Fruit fly (Drosophila melanogaster) whole organism, embryonic: Measurements from ENCODE around the gene CG32647.

Source experiments
- ATbp ChIP-seq: fragments of 200-800 bp; sonication (Bioruptor generic); optimal IDR thresholded peaks from 2 replicates; lab custom pipeline; 2017; ENCODE audit warnings: missing biosample characterization, mild to moderate bottlenecking, missing genetic modification characterization, missing genetic modification reagents
- CG10147 ChIP-seq: fragments of 200-800 bp; sonication (Bioruptor generic); optimal IDR thresholded peaks from 2 replicates; lab custom pipeline; 2019; ENCODE audit warnings: missing biosample characterization, mild to moderate bottlenecking, missing genetic modification characterization, moderate library complexity
- CG10431 ChIP-seq: fragments of 200-800 bp; sonication (Bioruptor generic); optimal IDR thresholded peaks from 3 replicates; lab custom pipeline; 2018; ENCODE audit warnings: missing biosample characterization, mild to moderate bottlenecking, missing genetic modification characterization
- CG11723 ChIP-seq: fragments of 200-800 bp; sonication (Bioruptor generic); optimal IDR thresholded peaks from 2 replicates; lab custom pipeline; 2017; ENCODE audit warnings: missing biosample characterization, mild to moderate bottlenecking, missing genetic modification characterization
- CG1233 ChIP-seq: fragments of 200-800 bp; sonication (Bioruptor generic); optimal IDR thresholded peaks from 4 replicates; lab custom pipeline; 2018; ENCODE audit warnings: missing biosample characterization, mild to moderate bottlenecking, missing genetic modification characterization
- CG12942 ChIP-seq: fragments of 200-800 bp; sonication (Bioruptor generic); optimal IDR thresholded peaks from 3 replicates; lab custom pipeline; 2016; ENCODE audit warnings: missing biosample characterization, missing genetic modification characterization
- CG16815 ChIP-seq: fragments of 200-800 bp; sonication (Bioruptor generic); optimal IDR thresholded peaks from 3 replicates; lab custom pipeline; 2017; ENCODE audit warnings: missing biosample characterization, mild to moderate bottlenecking, missing genetic modification characterization
- CG17186 ChIP-seq: fragments of 200-800 bp; sonication (Bioruptor generic); optimal IDR thresholded peaks from 3 replicates; lab custom pipeline; 2017; ENCODE audit warnings: missing biosample characterization, missing genetic modification reagents, missing genetic modification characterization
- CG30020 ChIP-seq: fragments of 200-800 bp; optimal IDR thresholded peaks from 2 replicates; lab custom pipeline; 2019; ENCODE audit warnings: missing biosample characterization, mild to moderate bottlenecking, missing genetic modification characterization, moderate library complexity
- CG30403 ChIP-seq: fragments of 200-800 bp; sonication (Bioruptor generic); optimal IDR thresholded peaks from 3 replicates; lab custom pipeline; 2016; ENCODE audit warnings: missing biosample characterization, missing genetic modification characterization
- CG3407 ChIP-seq: fragments of 200-800 bp; sonication (Bioruptor generic); optimal IDR thresholded peaks from 2 replicates; lab custom pipeline; 2018; ENCODE audit warnings: missing biosample characterization, mild to moderate bottlenecking, missing genetic modification characterization
- CG42726 ChIP-seq: fragments of 200-800 bp; sonication (Bioruptor generic); IDR thresholded peaks from 2 replicates; pipeline ENCODE4 v1.3.6; 2022; ENCODE audit warnings: missing biosample characterization, missing genetic modification characterization; ENCODE audit not compliant: partially characterized antibody
- CG5953 ChIP-seq: fragments of 200-800 bp; sonication (Bioruptor generic); IDR thresholded peaks from 2 replicates; pipeline ENCODE4 v1.3.6; 2022; ENCODE audit warnings: missing biosample characterization, missing genetic modification characterization
- CG6854 ChIP-seq: fragments of 200-800 bp; sonication (Bioruptor generic); optimal IDR thresholded peaks from 3 replicates; lab custom pipeline; 2017; ENCODE audit warnings: missing biosample characterization, mild to moderate bottlenecking, missing genetic modification characterization
- Camta ChIP-seq: fragments of 200-800 bp; sonication (Bioruptor generic); optimal IDR thresholded peaks from 2 replicates; lab custom pipeline; 2016; ENCODE audit warnings: missing biosample characterization, missing genetic modification characterization
- D ChIP-seq, 2 experiments: fragments of 200-800 bp in 1 of 2; fragments of >200 bp in 1 of 2; sonication (Bioruptor generic) in 1 of 2; optimal IDR thresholded peaks; 2 replicates in 1 of 2; 3 replicates in 1 of 2; lab custom pipeline; 2017; ENCODE audit warnings: mild to moderate bottlenecking in 1 of 2, missing biosample characterization in 1 of 2, missing genetic modification characterization in 1 of 2, missing genetic modification reagents in 1 of 2
- Dek ChIP-seq: fragments of 200-800 bp; sonication (Bioruptor generic); optimal IDR thresholded peaks from 3 replicates; lab custom pipeline; 2019; ENCODE audit warnings: missing biosample characterization, mild to moderate bottlenecking, missing genetic modification characterization, moderate library complexity
- Dfd ChIP-seq, 2 experiments: fragments of >200 bp; optimal IDR thresholded peaks; 2 replicates each; lab custom pipeline; 2017; ENCODE audit warnings: missing biosample characterization in 2 of 2, missing genetic modification characterization in 2 of 2
- Dp ChIP-seq: fragments of 200-800 bp; sonication (Bioruptor generic); optimal IDR thresholded peaks from 2 replicates; lab custom pipeline; 2018; ENCODE audit warnings: missing biosample characterization, mild to moderate bottlenecking, missing genetic modification characterization, moderate library complexity
- Hmx ChIP-seq: fragments of 200-800 bp; sonication (Bioruptor generic); optimal IDR thresholded peaks from 2 replicates; lab custom pipeline; 2016; ENCODE audit warnings: missing biosample characterization, missing genetic modification characterization
- Hr39 ChIP-seq: fragments of >200 bp; optimal IDR thresholded peaks from 2 replicates; lab custom pipeline; 2017
- Hsf ChIP-seq: fragments of 200-800 bp; sonication (Bioruptor generic); optimal IDR thresholded peaks from 3 replicates; lab custom pipeline; 2016; ENCODE audit warnings: missing biosample characterization, missing genetic modification characterization
- MBD-R2 ChIP-seq: fragments of 200-800 bp; sonication (Bioruptor generic); IDR thresholded peaks from 2 replicates; pipeline ENCODE4 v1.3.6; 2022; ENCODE audit warnings: missing biosample characterization, missing genetic modification characterization
- MESR4 ChIP-seq: fragments of 200-800 bp; sonication (Bioruptor generic); optimal IDR thresholded peaks from 2 replicates; lab custom pipeline; 2018; ENCODE audit warnings: missing biosample characterization, mild to moderate bottlenecking, missing genetic modification characterization, moderate library complexity
- MTF-1 ChIP-seq: fragments of 200-800 bp; sonication (Bioruptor generic); optimal IDR thresholded peaks from 2 replicates; lab custom pipeline; 2018; ENCODE audit warnings: missing biosample characterization, mild to moderate bottlenecking, missing genetic modification characterization, borderline replicate concordance
- Mes4 ChIP-seq: fragments of 200-800 bp; sonication (Bioruptor generic); optimal IDR thresholded peaks from 2 replicates; lab custom pipeline; 2016; ENCODE audit warnings: missing biosample characterization, missing genetic modification characterization
- PHDP ChIP-seq: fragments of 200-800 bp; sonication (Bioruptor generic); optimal IDR thresholded peaks from 3 replicates; lab custom pipeline; 2018; ENCODE audit warnings: missing biosample characterization, mild to moderate bottlenecking, missing genetic modification characterization, moderate library complexity
- Pdp1 ChIP-seq, 2 experiments: fragments of 200-800 bp; sonication (Bioruptor generic); optimal IDR thresholded peaks; 3 replicates each; lab custom pipeline; 2016; ENCODE audit warnings: missing biosample characterization in 2 of 2, missing genetic modification characterization in 2 of 2, mild to moderate bottlenecking in 1 of 2, moderate library complexity in 1 of 2
- TFAM ChIP-seq: fragments of 200-800 bp; sonication (Bioruptor generic); optimal IDR thresholded peaks from 2 replicates; lab custom pipeline; 2017; ENCODE audit warnings: missing biosample characterization, missing genetic modification characterization, inconsistent platforms
- Xrp1 ChIP-seq: fragments of 200-800 bp; sonication (Bioruptor generic); IDR thresholded peaks from 2 replicates; pipeline ENCODE4 v1.3.6; 2022; ENCODE audit warnings: missing biosample characterization, missing genetic modification characterization
- aop ChIP-seq: fragments of 200-800 bp; sonication (Bioruptor generic); IDR thresholded peaks from 2 replicates; pipeline ENCODE4 v1.3.6; 2022; ENCODE audit warnings: missing biosample characterization, missing genetic modification characterization
- cas ChIP-seq: fragments of 200-800 bp; sonication (Bioruptor generic); IDR thresholded peaks from 2 replicates; pipeline ENCODE4 v1.3.6; 2022; ENCODE audit warnings: missing biosample characterization, missing genetic modification characterization
- chm ChIP-seq: fragments of 200-800 bp; sonication (Bioruptor generic); IDR thresholded peaks from 2 replicates; pipeline ENCODE4 v1.3.6; 2022; ENCODE audit warnings: missing biosample characterization, missing genetic modification characterization
- dmrt11E ChIP-seq: fragments of 200-800 bp; sonication (Bioruptor generic); optimal IDR thresholded peaks from 3 replicates; lab custom pipeline; 2018; ENCODE audit warnings: missing biosample characterization, mild to moderate bottlenecking, missing genetic modification characterization, moderate library complexity
- fu2 ChIP-seq: fragments of 200-800 bp; sonication (Bioruptor generic); optimal IDR thresholded peaks from 2 replicates; lab custom pipeline; 2016; ENCODE audit warnings: missing biosample characterization, missing genetic modification characterization
- ham ChIP-seq: fragments of 200-800 bp; sonication (Bioruptor generic); IDR thresholded peaks from 2 replicates; pipeline ENCODE4 v1.3.6; 2022; ENCODE audit warnings: missing biosample characterization, missing genetic modification characterization
- jigr1 ChIP-seq: fragments of 200-800 bp; sonication (Bioruptor generic); IDR thresholded peaks from 3 replicates; pipeline ENCODE4 v1.3.6; 2022; ENCODE audit warnings: missing biosample characterization, missing genetic modification characterization
- kni ChIP-seq: fragments of 200-800 bp; sonication (Bioruptor generic); optimal IDR thresholded peaks from 3 replicates; lab custom pipeline; 2017; ENCODE audit warnings: mild to moderate bottlenecking, missing biosample characterization, missing genetic modification reagents, missing genetic modification characterization
- pum ChIP-seq: fragments of 200-800 bp; sonication (Bioruptor generic); optimal IDR thresholded peaks from 2 replicates; lab custom pipeline; 2016; ENCODE audit warnings: missing biosample characterization, missing genetic modification characterization
- sc ChIP-seq, 3 experiments: fragments of >200 bp in 2 of 3; fragments of 200-800 bp in 1 of 3; sonication (Bioruptor generic) in 1 of 3; optimal IDR thresholded peaks; 2 replicates in 2 of 3; 3 replicates in 1 of 3; lab custom pipeline; 2017; ENCODE audit warnings: mild to moderate bottlenecking in 1 of 3, missing biosample characterization in 1 of 3, missing genetic modification characterization in 1 of 3, missing genetic modification reagents in 1 of 3
- sim ChIP-seq: fragments of 200-800 bp; sonication (Bioruptor generic); IDR thresholded peaks from 2 replicates; pipeline ENCODE4 v1.3.6; 2022; ENCODE audit warnings: missing biosample characterization, missing genetic modification characterization
- stwl ChIP-seq: fragments of 200-800 bp; sonication (Bioruptor generic); optimal IDR thresholded peaks from 3 replicates; lab custom pipeline; 2018; ENCODE audit warnings: missing biosample characterization, mild to moderate bottlenecking, missing genetic modification characterization, moderate library complexity
- tup ChIP-seq: fragments of 200-800 bp; sonication (Bioruptor generic); optimal IDR thresholded peaks from 2 replicates; lab custom pipeline; 2016; ENCODE audit warnings: missing biosample characterization, mild to moderate bottlenecking, missing genetic modification characterization, moderate library complexity
- unc-4 ChIP-seq: fragments of 200-800 bp; sonication (Bioruptor generic); IDR thresholded peaks from 2 replicates; pipeline ENCODE4 v1.3.6; 2022; ENCODE audit warnings: missing biosample characterization, missing genetic modification characterization; ENCODE audit not compliant: partially characterized antibody
- z ChIP-seq: fragments of 200-800 bp; sonication (Bioruptor generic); IDR thresholded peaks from 3 replicates; pipeline ENCODE4 v1.3.6; 2022; ENCODE audit warnings: missing biosample characterization, missing genetic modification characterization
- zen ChIP-seq: fragments of 200-800 bp; sonication (Bioruptor generic); optimal IDR thresholded peaks from 3 replicates; lab custom pipeline; 2018; ENCODE audit warnings: missing biosample characterization, mild to moderate bottlenecking, missing genetic modification characterization, moderate library complexity
- zfh1 ChIP-seq: fragments of 200-800 bp; sonication (Bioruptor generic); IDR thresholded peaks from 3 replicates; pipeline ENCODE4 v1.3.6; 2022; ENCODE audit warnings: missing biosample characterization, missing genetic modification characterization

Gene CG32647

DNA sequence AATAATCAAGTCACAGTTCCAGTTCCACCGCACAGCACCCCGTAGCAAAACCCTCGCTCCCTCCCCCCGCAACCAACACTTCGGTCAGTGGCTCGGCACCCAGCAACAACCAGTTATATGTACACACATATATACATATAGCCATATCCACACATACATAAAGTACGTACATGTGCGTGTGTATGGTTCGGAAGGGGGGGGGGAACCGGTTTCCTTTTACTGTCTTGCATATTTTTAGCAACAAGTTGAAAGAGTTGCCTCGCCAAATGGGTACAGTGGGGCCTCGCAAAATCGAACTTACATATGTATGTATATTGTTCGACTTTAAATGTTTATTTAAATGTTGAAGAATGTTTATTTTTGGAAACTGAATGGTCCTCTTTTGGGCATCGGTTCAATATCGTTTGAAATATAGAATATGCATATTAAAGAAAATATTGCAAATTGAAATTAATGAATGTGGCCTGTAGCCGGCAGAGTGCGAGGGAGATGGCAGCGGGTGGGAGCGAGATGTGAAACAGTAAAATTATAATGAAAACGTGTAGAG, 29.7 kb downstream of the CG32647 start (continued):
- no peak for TF ChIP-seq Dp (GFP tag; lab: Kevin White, UChicago)
- TF ChIP-seq TFAM (GFP tag; lab: Kevin White, UChicago), result no peak
- TF ChIP-seq stwl (tag; lab: Kevin White, UChicago), result no peak
- no peak for TF ChIP-seq CG42726
- no peak for TF ChIP-seq chm (GFP tag; lab: Robert Waterston, UW)
- TF ChIP-seq MESR4, result no peak
- 0 out of 3 replicates have a peak, but pooled peaks have one; percentile 9 for TF ChIP-seq z (GFP tag; lab: Robert Waterston, UW)

DNA sequence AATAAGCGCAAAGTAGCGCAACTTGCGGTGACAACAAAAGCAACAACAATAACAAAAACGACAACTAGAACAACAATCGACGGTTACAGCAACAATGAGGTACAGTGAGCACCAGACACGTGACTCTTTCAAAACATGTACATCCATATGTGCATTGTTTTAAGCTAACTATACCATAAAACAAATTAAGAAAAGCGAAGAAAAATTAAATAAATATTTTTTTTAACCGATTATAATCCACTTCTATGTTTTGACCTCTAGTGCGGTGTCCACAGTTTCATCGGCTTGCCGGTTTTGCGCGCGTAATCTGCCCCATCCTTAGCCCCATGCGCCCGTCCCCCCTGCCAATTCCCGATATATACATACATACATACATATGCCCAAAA, 30.4 kb downstream of the CG32647 start:
- TF ChIP-seq MBD-R2 (GFP tag; lab: Robert Waterston, UW) (peak; percentile 96), MESR4 (no peak), Camta (GFP tag; lab: Kevin White, UChicago) (peak; percentile 64), CG1233 (GFP tag; lab: Kevin White, UChicago) (peak; percentile 80), CG17186 (GFP tag; lab: Kevin White, UChicago) (peak; percentile 47), CG16815 (GFP tag; lab: Kevin White, UChicago) (peak; percentile 92), CG5953 (GFP tag; lab: Robert Waterston, UW) (peak; percentile 84), CG30020 (tag; lab: Kevin White, UChicago) (peak; percentile 22), fu2 (GFP tag; lab: Kevin White, UChicago) (peak; percentile 82), CG12942 (peak; percentile 79), cas (GFP tag; lab: Robert Waterston, UW) (peak; percentile 87), tup (GFP tag; lab: Kevin White, UChicago) (peak; percentile 73), Hr39 (lab: Kevin White, UChicago) (no peak), CG11723 (GFP tag; lab: Kevin White, UChicago) (peak; percentile 74), MTF-1 (GFP tag; lab: Kevin White, UChicago) (peak; percentile 78), ATbp (GFP tag; lab: Kevin White, UChicago) (peak; percentile 83), Dfd (GFP tag; optimal IDR thresholded peaks at IDR 0.05; lab: Kevin White, UChicago) (no peak), ham (GFP tag; lab: Robert Waterston, UW) (peak; percentile 86), CG6854 (peak; percentile 88), sc (optimal IDR thresholded peaks at IDR 0.05; lab: Kevin White, UChicago) (no peak), sc (GFP tag; optimal IDR thresholded peaks at IDR 0.05; lab: Kevin White, UChicago) (peak; percentile 65), Hmx (GFP tag; lab: Kevin White, UChicago) (peak; percentile 79), zfh1 (GFP tag; lab: Robert Waterston, UW) (peak; percentile 93), unc-4 (GFP tag; lab: Robert Waterston, UW) (no peak), Pdp1 (GFP tag; optimal IDR thresholded peaks at IDR 0.05; lab: Kevin White, UChicago) (peak; percentile 87 to 89), Xrp1 (GFP tag; lab: Robert Waterston, UW) (peak; percentile 92), PHDP (tag; lab: Kevin White, UChicago) (peak; percentile 92), Hsf (GFP tag; lab: Kevin White, UChicago) (peak; percentile 89), pum (GFP tag; lab: Kevin White, UChicago) (peak; percentile 71), sim (GFP tag; lab: Robert Waterston, UW) (0 out of 2 replicates have a peak, but pooled peaks have one; percentile 57), D (optimal IDR thresholded peaks at IDR 0.05; lab: Kevin White, UChicago) (no peak), D (GFP tag; optimal IDR thresholded peaks at IDR 0.05; lab: Kevin White, UChicago) (peak; percentile 66), zen (tag; lab: Kevin White, UChicago) (peak; percentile 77), CG30403 (GFP tag; lab: Kevin White, UChicago) (peak; percentile 93), Mes4 (peak; percentile 58), CG10147 (peak; percentile 92), aop (GFP tag; lab: Robert Waterston, UW) (peak; percentile 67; the same call in 1 of the 2 replicates), CG10431 (GFP tag; lab: Kevin White, UChicago) (no peak), kni (GFP tag; lab: Kevin White, UChicago) (no peak), CG3407 (GFP tag; lab: Kevin White, UChicago) (peak; percentile 70), Dek (tag; lab: Kevin White, UChicago) (peak; percentile 94), dmrt11E (tag; lab: Kevin White, UChicago) (peak; percentile 71), jigr1 (GFP tag; lab: Robert Waterston, UW) (peak; percentile 87; the same call in 2 of the 3 replicates)
